Worm (Caenorhabditis elegans): ENCODE measurements around the gene K02D10.4.
A peak's percentile ranks its signal among the peaks of the same experiment; 100 is the strongest.

DNA sequence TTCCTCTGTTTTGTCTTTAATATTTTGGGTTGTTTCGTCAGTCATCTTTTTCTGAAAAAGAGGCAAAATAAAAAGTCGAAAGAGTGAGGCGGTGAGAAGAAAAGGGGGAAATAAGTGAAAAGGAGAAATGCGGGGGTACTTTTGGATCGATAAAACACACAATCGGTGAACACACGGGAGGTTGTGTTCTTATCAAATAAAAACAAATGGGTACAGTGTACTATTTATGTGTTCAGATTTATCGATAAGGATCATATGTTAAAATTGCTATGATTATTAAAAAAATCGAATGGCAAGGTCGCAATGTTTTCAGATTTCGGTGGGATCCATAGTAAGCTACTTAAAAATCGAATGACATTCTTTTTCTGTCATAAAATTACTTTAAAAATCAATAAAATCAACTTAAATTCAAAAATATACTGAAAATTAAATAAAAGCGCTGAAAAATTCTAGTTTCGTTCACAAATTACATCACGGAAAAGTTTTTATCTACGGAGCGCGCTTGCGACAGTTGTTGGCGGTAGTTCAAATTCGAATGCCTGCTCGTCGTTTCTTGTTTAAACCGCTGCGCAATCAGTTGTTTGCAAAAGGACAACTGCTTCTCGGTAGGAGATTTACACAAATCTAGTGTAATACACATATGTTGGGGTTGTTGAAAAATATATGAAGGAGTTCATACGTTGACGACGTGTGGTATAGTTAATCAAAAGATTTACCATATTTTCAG is 29.6 kb upstream of the K02D10.4 start, which contains the start of gene prx-19:
- TF ChIP-seq unc-62 (GFP tag; optimal IDR thresholded peaks at IDR 0.05 in 1 of 2) (peak in 1 of 2 experiments; percentile 39), unc-62 (tag; optimal IDR thresholded peaks at IDR 0.05) (no peak), nhr-76 (tag; optimal IDR thresholded peaks at IDR 0.05) (no peak), mes-2 (tag; optimal IDR thresholded peaks at IDR 0.05; ENCODE audit: poor library complexity, severe bottlenecking) (peak; percentile 48), hlh-30 (tag; optimal IDR thresholded peaks at IDR 0.05; ENCODE audit: insufficient read depth) (peak; percentile 47), nhr-11 (tag; optimal IDR thresholded peaks at IDR 0.05) (no peak), lin-39 (tag; optimal IDR thresholded peaks at IDR 0.05) (no peak)

Data from whole organism, L4 larva.